Fruit fly (Drosophila melanogaster) whole organism, prepupa: Measurements from ENCODE around the gene snu.

Experiments used
- Blimp-1 ChIP-seq: fragments of 200-800 bp; sonication (Bioruptor generic); optimal IDR thresholded peaks from 3 replicates; lab custom pipeline; 2017; ENCODE audit warnings: missing biosample characterization, missing genetic modification characterization, mild to moderate bottlenecking, moderate library complexity, missing genetic modification reagents
- CG16779 ChIP-seq: fragments of 200-800 bp; sonication (Bioruptor generic); optimal IDR thresholded peaks from 3 replicates; lab custom pipeline; 2017; ENCODE audit warnings: missing biosample characterization, mild to moderate bottlenecking, missing genetic modification characterization
- Hr38 ChIP-seq: sonication (Bioruptor generic); optimal IDR thresholded peaks from 2 replicates; lab custom pipeline; 2016; ENCODE audit warnings: missing biosample characterization, missing genetic modification characterization
- dac ChIP-seq: fragments of 200-800 bp; sonication (Bioruptor generic); optimal IDR thresholded peaks from 2 replicates; lab custom pipeline; 2017; ENCODE audit warnings: missing biosample characterization, mild to moderate bottlenecking, missing genetic modification characterization
- salr ChIP-seq, 2 experiments: fragments of 200-800 bp; sonication (Bioruptor generic); optimal IDR thresholded peaks; 3 replicates each; lab custom pipeline; 2016 to 2018; ENCODE audit warnings: missing biosample characterization in 2 of 2, missing genetic modification characterization in 2 of 2, mild to moderate bottlenecking in 1 of 2

- TF ChIP-seq Hr38, result no peak
- no peak for TF ChIP-seq dac (GFP tag; lab: Kevin White, UChicago)
- no peak for TF ChIP-seq CG16779 (tag; lab: Kevin White, UChicago)
- no peak for TF ChIP-seq Blimp-1 (GFP tag; lab: Kevin White, UChicago)
- TF ChIP-seq salr (GFP tag; optimal IDR thresholded peaks at IDR 0.05; lab: Kevin White, UChicago), result no peak
These were observed 69.8 kb downstream of the snu start, which contains the start of gene AstA-R2 for dm6 chr3R:28744682-28745081.
